Worm (Caenorhabditis elegans) whole organism, early embryonic: ENCODE data around the gene dhs-12.

ENCODE experiments used
- B0310.2 ChIP-seq: sonication (generic microtip); optimal IDR thresholded peaks from 2 replicates; lab custom pipeline; 2016; ENCODE audit warnings: mild to moderate bottlenecking, missing genetic modification characterization, missing compliant biosample characterization
- F13C5.2 ChIP-seq: sonication (generic microtip); optimal IDR thresholded peaks from 2 replicates; lab custom pipeline; 2017; ENCODE audit warnings: mild to moderate bottlenecking, missing genetic modification characterization, inconsistent platforms, missing compliant biosample characterization
- aly-1 ChIP-seq: sonication (generic microtip); optimal IDR thresholded peaks from 2 replicates; lab custom pipeline; 2016; ENCODE audit warnings: missing genetic modification characterization, missing compliant biosample characterization
- ama-1 ChIP-seq: fragments of 150-350 bp; optimal IDR thresholded peaks from 2 replicates; lab custom pipeline; 2014
- ceh-13 ChIP-seq: fragments of 200-800 bp; sonication (Bioruptor generic); optimal IDR thresholded peaks from 2 replicates; lab custom pipeline; 2018; ENCODE audit warnings: mild to moderate bottlenecking, missing genetic modification characterization, missing compliant biosample characterization
- ceh-36 ChIP-seq: sonication (generic microtip); optimal IDR thresholded peaks from 2 replicates; lab custom pipeline; 2016; ENCODE audit warnings: missing genetic modification characterization, inconsistent platforms, missing compliant biosample characterization
- ets-7 ChIP-seq: sonication (generic microtip); optimal IDR thresholded peaks from 2 replicates; lab custom pipeline; 2016; ENCODE audit warnings: missing genotype, missing genetic modification characterization, missing compliant biosample characterization
- flt-1 ChIP-seq: fragments of 200-800 bp; sonication (Bioruptor generic); IDR thresholded peaks from 2 replicates; pipeline ENCODE4 v1.3.6; 2022; ENCODE audit warnings: missing genetic modification characterization, missing compliant biosample characterization
- hmbx-1 ChIP-seq: sonication (generic microtip); optimal IDR thresholded peaks from 2 replicates; lab custom pipeline; 2016; ENCODE audit warnings: mild to moderate bottlenecking, missing genetic modification characterization, missing compliant biosample characterization
- hmg-4 ChIP-seq: fragments of 200-800 bp; sonication (Bioruptor generic); optimal IDR thresholded peaks from 2 replicates; lab custom pipeline; 2018; ENCODE audit warnings: mild to moderate bottlenecking, missing genetic modification characterization, missing compliant biosample characterization
- hnd-1 ChIP-seq: sonication (generic microtip); optimal IDR thresholded peaks from 2 replicates; lab custom pipeline; 2016; ENCODE audit warnings: missing genetic modification characterization, missing compliant biosample characterization
- pes-1 ChIP-seq: fragments of 200-800 bp; sonication (Bioruptor generic); IDR thresholded peaks from 2 replicates; pipeline ENCODE4 v1.3.6; 2022; ENCODE audit warnings: missing genetic modification reagents, missing genetic modification characterization, missing compliant biosample characterization
- scrt-1 ChIP-seq: fragments of 200-800 bp; sonication (Bioruptor generic); IDR thresholded peaks from 2 replicates; pipeline ENCODE4 v1.3.6; 2022; ENCODE audit warnings: missing genetic modification characterization, missing compliant biosample characterization
- sea-1 ChIP-seq: fragments of 200-800 bp; sonication (Bioruptor generic); conservative IDR thresholded peaks from 2 replicates; pipeline ENCODE4 v1.3.6; 2022; ENCODE audit warnings: missing genetic modification characterization, missing compliant biosample characterization
- tbx-11 ChIP-seq: fragments of 200-800 bp; sonication (Bioruptor generic); IDR thresholded peaks from 2 replicates; pipeline ENCODE4 v1.3.6; 2022; ENCODE audit warnings: missing genetic modification characterization, missing compliant biosample characterization
- tbx-37 ChIP-seq: fragments of 200-800 bp; sonication (Bioruptor generic); conservative IDR thresholded peaks from 2 replicates; pipeline ENCODE4 v1.3.6; 2022; ENCODE audit warnings: missing genetic modification reagents, missing genetic modification characterization, missing compliant biosample characterization
- tra-4 ChIP-seq: sonication (generic microtip); optimal IDR thresholded peaks from 2 replicates; lab custom pipeline; 2017; ENCODE audit warnings: missing genetic modification characterization, missing compliant biosample characterization

dhs-12 gene

DNA sequence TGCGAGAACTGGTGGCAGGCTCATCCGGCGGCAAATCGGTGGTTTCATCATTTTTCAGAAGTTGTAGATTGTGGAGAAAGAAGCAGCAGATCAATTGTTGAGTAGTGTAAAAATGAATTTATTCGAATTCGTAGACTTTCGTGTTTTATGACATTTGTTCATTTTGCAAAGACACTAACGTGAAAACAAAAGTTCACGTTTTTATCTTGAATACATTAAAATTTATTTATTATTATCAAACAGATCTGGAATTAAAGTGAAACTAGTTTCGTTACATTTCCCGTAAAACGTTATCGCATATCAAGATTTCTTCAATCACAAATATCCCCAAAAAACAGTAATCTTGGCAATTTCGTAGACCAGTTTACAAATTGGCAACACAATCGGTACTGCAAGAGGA lies 4.6 kb downstream of the dhs-12 start, which contains the start of gene T14G10.8:
T14G10.8 (minus strand) TSS at position 101 of the 400 bp plus-strand sequence.
- TF ChIP-seq ceh-36 (tag; lab: Kevin White, UChicago) (no peak), pes-1 (GFP tag; lab: Robert Waterston, UW) (no peak)

DNA sequence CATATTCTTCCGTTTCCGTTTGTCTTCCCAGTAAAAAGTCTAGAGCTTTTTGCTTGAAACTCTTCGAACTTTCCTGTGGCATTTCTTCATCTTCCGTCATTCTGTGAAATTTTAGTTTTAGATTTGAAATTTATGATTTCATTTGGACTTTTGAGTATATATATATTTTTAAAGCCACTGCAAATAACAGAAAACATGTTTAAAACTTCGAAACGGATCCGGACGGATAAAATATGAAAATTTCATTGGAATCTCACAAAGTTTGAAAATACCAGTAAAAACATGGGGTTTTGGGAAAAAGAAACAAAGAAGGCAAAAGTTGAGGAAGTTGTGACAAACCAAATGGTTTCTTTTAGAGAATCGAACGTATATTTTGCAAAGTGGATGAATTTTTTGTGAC lies 6.7 kb downstream of the dhs-12 start, which contains the start of gene pigs-1:
pigs-1 (minus strand) TSS at position 101 of the 400 bp plus-strand sequence.
- TF ChIP-seq ceh-13 (GFP tag; lab: Kevin White, UChicago) (no peak), flt-1 (GFP tag; lab: Robert Waterston, UW) (no peak), ets-7 (tag; lab: Kevin White, UChicago) (no peak), B0310.2 (tag; lab: Kevin White, UChicago) (no peak), hmbx-1 (tag; lab: Kevin White, UChicago) (no peak), pes-1 (GFP tag; lab: Robert Waterston, UW) (no peak), ama-1 (lab: Kevin White, UChicago) (no peak), scrt-1 (no peak), tra-4 (tag; lab: Kevin White, UChicago) (no peak), hnd-1 (tag; lab: Kevin White, UChicago) (no peak), aly-1 (tag; lab: Kevin White, UChicago) (no peak), F13C5.2 (tag; lab: Kevin White, UChicago) (no peak), sea-1 (GFP tag; lab: Robert Waterston, UW) (no peak), tbx-37 (GFP tag; lab: Robert Waterston, UW) (no peak), ceh-36 (tag; lab: Kevin White, UChicago) (no peak), hmg-4 (GFP tag; lab: Kevin White, UChicago) (no peak), tbx-11 (GFP tag; lab: Robert Waterston, UW) (no peak)

DNA sequence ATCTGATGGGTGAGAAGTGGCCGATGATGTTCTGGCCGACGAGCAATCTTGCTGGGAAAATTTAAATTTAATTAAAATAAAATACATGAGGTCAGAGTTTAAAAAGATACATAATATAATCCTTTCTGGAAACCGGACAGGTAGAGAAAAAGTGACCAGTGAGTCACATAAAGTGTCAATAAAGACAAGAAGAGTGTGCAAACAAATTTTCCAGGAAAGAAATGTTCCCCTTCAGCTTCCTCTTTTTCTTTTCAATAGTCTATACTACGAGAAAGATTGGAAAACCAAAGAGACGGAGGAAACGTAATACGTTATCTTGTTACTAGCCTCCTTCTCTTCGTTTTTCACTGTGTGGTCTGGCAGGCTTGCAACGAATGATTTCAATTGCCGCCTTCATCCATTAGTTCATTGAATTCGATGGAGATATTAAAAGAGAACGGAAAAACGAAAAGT lies 8.3 kb downstream of the dhs-12 start, which contains the start of gene tsp-12:
tsp-12 (minus strand) TSS at position 51 of the 453 bp plus-strand sequence.
- TF ChIP-seq pes-1 (GFP tag; lab: Robert Waterston, UW) (no peak), hmg-4 (GFP tag; lab: Kevin White, UChicago) (no peak), ceh-13 (GFP tag; lab: Kevin White, UChicago) (no peak), hmbx-1 (tag; lab: Kevin White, UChicago) (no peak), ceh-36 (tag; lab: Kevin White, UChicago) (no peak), tbx-11 (GFP tag; lab: Robert Waterston, UW) (no peak), ama-1 (lab: Kevin White, UChicago) (no peak), tra-4 (tag; lab: Kevin White, UChicago) (no peak), tbx-37 (GFP tag; lab: Robert Waterston, UW) (no peak), aly-1 (tag; lab: Kevin White, UChicago) (no peak), scrt-1 (no peak), B0310.2 (tag; lab: Kevin White, UChicago) (no peak), F13C5.2 (tag; lab: Kevin White, UChicago) (no peak), flt-1 (GFP tag; lab: Robert Waterston, UW) (no peak), sea-1 (GFP tag; lab: Robert Waterston, UW) (no peak), ets-7 (tag; lab: Kevin White, UChicago) (no peak)

DNA sequence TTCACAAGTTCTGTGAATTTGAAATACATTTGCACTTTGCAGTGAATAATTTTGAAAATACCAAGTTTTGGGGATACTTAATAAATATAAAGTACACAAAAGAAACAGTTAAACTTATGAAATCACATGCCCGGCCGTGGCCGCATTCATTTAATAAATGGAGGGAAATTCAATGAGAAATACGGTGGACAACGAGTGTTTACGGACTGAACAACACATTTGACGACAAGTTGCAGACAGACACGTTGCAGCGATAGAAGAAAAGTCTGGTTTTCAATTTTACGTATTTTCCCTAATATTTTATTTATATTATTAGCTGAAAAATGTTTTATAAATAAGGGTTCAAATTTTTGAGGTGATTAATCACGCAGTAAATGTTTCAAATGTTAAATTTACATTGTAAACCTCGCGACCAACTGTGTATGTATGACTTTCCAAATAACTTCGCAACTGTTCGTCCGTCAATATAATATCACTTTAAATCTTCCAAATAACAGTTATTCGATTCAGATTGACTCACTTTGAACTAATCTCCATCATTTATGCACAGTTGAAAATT lies 9.3 kb downstream of the dhs-12 start, which contains the start of gene copg-1:
copg-1 (plus strand) TSS at position 509 of the 559 bp plus-strand sequence.
- TF ChIP-seq flt-1 (GFP tag; lab: Robert Waterston, UW) (no peak), sea-1 (GFP tag; lab: Robert Waterston, UW) (no peak), B0310.2 (tag; lab: Kevin White, UChicago) (no peak), ets-7 (tag; lab: Kevin White, UChicago) (no peak), hnd-1 (tag; lab: Kevin White, UChicago) (no peak)

DNA sequence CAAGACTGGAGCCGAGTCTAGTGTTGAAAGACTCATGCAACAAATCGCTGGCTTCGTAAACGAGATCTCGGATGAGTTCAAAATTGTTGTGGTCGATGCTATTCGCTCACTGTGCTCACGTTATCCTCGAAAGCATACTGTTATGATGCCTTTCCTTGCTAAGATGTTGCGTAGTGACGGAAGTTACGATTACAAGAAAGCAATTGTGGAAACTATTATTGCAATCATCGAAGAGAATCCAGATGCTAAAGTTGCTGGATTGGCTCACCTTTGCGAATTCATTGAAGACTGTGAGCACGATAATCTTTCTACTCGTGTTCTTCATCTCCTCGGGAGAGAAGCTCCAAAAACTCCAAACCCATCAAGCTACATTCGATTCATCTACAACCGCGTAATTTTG lies 11.2 kb downstream of the dhs-12 start:
- TF ChIP-seq ceh-36 (tag; lab: Kevin White, UChicago) (no peak), tbx-37 (GFP tag; lab: Robert Waterston, UW) (no peak), ama-1 (lab: Kevin White, UChicago) (no peak), aly-1 (tag; lab: Kevin White, UChicago) (no peak), hnd-1 (tag; lab: Kevin White, UChicago) (no peak), tbx-11 (GFP tag; lab: Robert Waterston, UW) (no peak), sea-1 (GFP tag; lab: Robert Waterston, UW) (no peak), F13C5.2 (tag; lab: Kevin White, UChicago) (no peak), B0310.2 (tag; lab: Kevin White, UChicago) (no peak), ets-7 (tag; lab: Kevin White, UChicago) (no peak), flt-1 (GFP tag; lab: Robert Waterston, UW) (no peak), hmg-4 (GFP tag; lab: Kevin White, UChicago) (no peak), pes-1 (GFP tag; lab: Robert Waterston, UW) (no peak), hmbx-1 (tag; lab: Kevin White, UChicago) (no peak), tra-4 (tag; lab: Kevin White, UChicago) (no peak), ceh-13 (GFP tag; lab: Kevin White, UChicago) (no peak)

DNA sequence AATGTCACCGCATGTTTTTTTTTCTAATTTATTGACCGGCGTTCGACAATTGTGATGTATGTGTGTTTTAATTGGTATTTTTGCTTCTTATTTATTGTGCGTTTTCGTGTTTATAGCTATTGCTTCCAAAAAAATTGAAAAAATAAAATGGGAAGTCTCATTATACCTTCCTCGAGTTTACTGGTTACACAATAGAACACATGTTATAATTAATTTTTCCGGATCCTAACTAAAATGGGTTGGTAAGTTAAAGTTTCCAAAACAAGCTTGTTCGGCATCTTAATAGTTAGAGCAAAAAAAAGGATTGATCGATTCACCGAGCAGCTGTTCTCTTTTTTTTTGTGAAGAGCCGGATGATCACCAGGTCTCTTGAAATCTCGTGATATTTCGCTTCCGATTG lies 13.2 kb downstream of the dhs-12 start, which contains the start of gene ttr-54:
ttr-54 (plus strand) TSS at position 301 of the 400 bp plus-strand sequence.
- TF ChIP-seq tbx-37 (GFP tag; lab: Robert Waterston, UW) (no peak), tbx-11 (GFP tag; lab: Robert Waterston, UW) (no peak), pes-1 (GFP tag; lab: Robert Waterston, UW) (no peak), B0310.2 (tag; lab: Kevin White, UChicago) (no peak), ama-1 (lab: Kevin White, UChicago) (no peak), hmbx-1 (tag; lab: Kevin White, UChicago) (no peak), hmg-4 (GFP tag; lab: Kevin White, UChicago) (no peak), sea-1 (GFP tag; lab: Robert Waterston, UW) (no peak), hnd-1 (tag; lab: Kevin White, UChicago) (no peak), aly-1 (tag; lab: Kevin White, UChicago) (no peak)
